Worm (Caenorhabditis elegans): ENCODE data around the gene Y69A2AL.2.

DNA sequence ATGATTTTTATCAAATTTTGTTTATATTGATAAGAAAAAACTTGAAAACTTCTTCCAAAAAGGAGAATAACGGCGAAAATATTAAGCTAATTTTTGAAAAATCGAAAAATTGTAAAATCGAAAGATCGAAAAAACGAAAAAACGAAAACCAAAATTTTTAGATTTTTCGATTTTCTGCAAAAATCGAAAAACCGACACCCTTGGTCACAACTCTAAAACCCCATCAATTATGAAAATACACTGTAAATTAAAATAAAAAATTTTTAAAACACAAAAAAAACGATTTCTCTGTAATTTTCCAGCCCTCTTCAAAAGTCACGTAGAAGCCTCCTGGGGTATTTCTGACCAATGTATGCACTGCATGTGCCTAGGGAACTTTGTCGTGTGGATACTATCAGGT is 11.9 kb upstream of the Y69A2AL.2 start, which contains the start of gene ilys-1:
- no peak for TF ChIP-seq ztf-11 (tag; optimal IDR thresholded peaks at IDR 0.05)
- TF ChIP-seq nhr-28 (tag; optimal IDR thresholded peaks at IDR 0.05) = no peak
- TF ChIP-seq lin-15B (tag; optimal IDR thresholded peaks at IDR 0.05) = no peak
- TF ChIP-seq snu-23 (GFP tag; optimal IDR thresholded peaks at IDR 0.05) = no peak
- TF ChIP-seq lin-13 (GFP tag; optimal IDR thresholded peaks at IDR 0.05) = no peak
- no peak for TF ChIP-seq skn-1 (tag; optimal IDR thresholded peaks at IDR 0.05)
- no peak for TF ChIP-seq unc-62 (GFP tag; optimal IDR thresholded peaks at IDR 0.05)
- TF ChIP-seq ama-1 (optimal IDR thresholded peaks at IDR 0.05) = no peak

Measured in whole organism, L1 larva.